Worm (Caenorhabditis elegans): ENCODE data around the gene coq-6.

The coq-6 gene

ce11 chrV:9339292-9339691 is 2.7 kb downstream of the coq-6 start:
- peak; percentile 42; the same call in 1 of the 2 replicates for TF ChIP-seq Y56A3A.18 (GFP tag; IDR thresholded peaks at IDR 0.05)
- peak; percentile 31; the same call in 1 of the 2 replicates for TF ChIP-seq rcor-1 (GFP tag; IDR thresholded peaks at IDR 0.05)
- TF ChIP-seq hmg-1.2 (GFP tag; IDR thresholded peaks at IDR 0.05), result peak; percentile 23; the same call in 1 of the 2 replicates
- 0 out of 2 replicates have a peak, but pooled peaks have one; percentile 46 for TF ChIP-seq pbrm-1 (GFP tag; IDR thresholded peaks at IDR 0.05)
- 0 out of 2 replicates have a peak, but pooled peaks have one; percentile 8 for TF ChIP-seq mcd-1 (GFP tag; IDR thresholded peaks at IDR 0.05)
- peak; percentile 24; the same call in 1 of the 2 replicates for TF ChIP-seq egl-44 (GFP tag; IDR thresholded peaks at IDR 0.05)
- TF ChIP-seq Y79H2A.3 (GFP tag; conservative IDR thresholded peaks at IDR 0.05), result 0 out of 2 replicates have a peak, but pooled peaks have one; percentile 36
- peak; percentile 54; the same call in 1 of the 2 replicates for TF ChIP-seq hsf-1 (GFP tag; IDR thresholded peaks at IDR 0.05)
- 0 out of 2 replicates have a peak, but pooled peaks have one; percentile 64 for TF ChIP-seq sea-2 (GFP tag; IDR thresholded peaks at IDR 0.05)
- TF ChIP-seq F37B4.10 (GFP tag; IDR thresholded peaks at IDR 0.05), result peak; percentile 89; the same call in 1 of the 2 replicates

ce11 chrV:9340318-9340717 is 3.8 kb downstream of the coq-6 start:
- TF ChIP-seq cebp-1 (GFP tag; IDR thresholded peaks at IDR 0.05), result peak; percentile 70
- TF ChIP-seq cebp-1 (tag; optimal IDR thresholded peaks at IDR 0.05), result peak; percentile 62
- TF ChIP-seq sea-2 (GFP tag; IDR thresholded peaks at IDR 0.05), result peak; percentile 65; the same call in 1 of the 2 replicates
- TF ChIP-seq ztf-25 (GFP tag; IDR thresholded peaks at IDR 0.05), result peak; percentile 70; the same call in 1 of the 2 replicates
- peak; percentile 96 for TF ChIP-seq Y53G8AR.9 (GFP tag; conservative IDR thresholded peaks at IDR 0.05)
- TF ChIP-seq nhr-27 (tag; optimal IDR thresholded peaks at IDR 0.05), result no peak
- TF ChIP-seq rec-8 (tag; optimal IDR thresholded peaks at IDR 0.05), result no peak
- no peak for TF ChIP-seq ets-4 (GFP tag; optimal IDR thresholded peaks at IDR 0.05)
- no peak for TF ChIP-seq attf-5 (GFP tag; optimal IDR thresholded peaks at IDR 0.05)
- peak; percentile 58; the same call in 1 of the 2 replicates for TF ChIP-seq dox-1 (GFP tag; IDR thresholded peaks at IDR 0.05)
- 0 out of 2 replicates have a peak, but pooled peaks have one; percentile 42 for TF ChIP-seq attf-6 (GFP tag; IDR thresholded peaks at IDR 0.05)
- no peak for TF ChIP-seq dpl-1 (GFP tag; optimal IDR thresholded peaks at IDR 0.05)
- TF ChIP-seq athp-1 (tag; optimal IDR thresholded peaks at IDR 0.05), result no peak
- no peak for TF ChIP-seq hrde-1 (tag; optimal IDR thresholded peaks at IDR 0.05; ENCODE audit: borderline replicate concordance)
- no peak for TF ChIP-seq egrh-3 (GFP tag; IDR thresholded peaks at IDR 0.05)
- no peak for TF ChIP-seq lag-1 (GFP tag; IDR thresholded peaks at IDR 0.05)
- TF ChIP-seq nhr-80 (tag; optimal IDR thresholded peaks at IDR 0.05), result no peak
- 0 out of 2 replicates have a peak, but pooled peaks have one; percentile 11 for TF ChIP-seq aptf-3 (GFP tag; IDR thresholded peaks at IDR 0.05)
- TF ChIP-seq ama-1 (optimal IDR thresholded peaks at IDR 0.05), result no peak
- TF ChIP-seq ama-1 (GFP tag; optimal IDR thresholded peaks at IDR 0.05), result no peak
- no peak for TF ChIP-seq F57C9.4 (tag; optimal IDR thresholded peaks at IDR 0.05)
- no peak for TF ChIP-seq F55B11.4 (tag; optimal IDR thresholded peaks at IDR 0.05; ENCODE audit: borderline replicate concordance, insufficient read depth)
- no peak for TF ChIP-seq snpc-3.4 (tag; optimal IDR thresholded peaks at IDR 0.05)
- TF ChIP-seq lin-54 (GFP tag; optimal IDR thresholded peaks at IDR 0.05), result no peak
- no peak for TF ChIP-seq T07F8.4 (tag; optimal IDR thresholded peaks at IDR 0.05)
- TF ChIP-seq unc-130 (GFP tag; optimal IDR thresholded peaks at IDR 0.05), result no peak
- TF ChIP-seq mxl-1 (tag; optimal IDR thresholded peaks at IDR 0.05), result peak; percentile 23
- no peak for TF ChIP-seq bed-2 (GFP tag; IDR thresholded peaks at IDR 0.05)
- no peak for TF ChIP-seq ztf-3 (GFP tag; optimal IDR thresholded peaks at IDR 0.05)
- no peak for TF ChIP-seq lsl-1 (GFP tag; optimal IDR thresholded peaks at IDR 0.05)
- TF ChIP-seq nhr-179 (tag; optimal IDR thresholded peaks at IDR 0.05), result no peak
- peak; percentile 52 for TF ChIP-seq ceh-79 (tag; optimal IDR thresholded peaks at IDR 0.05)
- TF ChIP-seq let-607 (tag; optimal IDR thresholded peaks at IDR 0.05), result no peak
- no peak for TF ChIP-seq F52B5.7 (tag; optimal IDR thresholded peaks at IDR 0.05)
- TF ChIP-seq ekl-4 (GFP tag; IDR thresholded peaks at IDR 0.05), result peak; percentile 75
- 0 out of 2 replicates have a peak, but pooled peaks have one; percentile 13 for TF ChIP-seq attf-3 (GFP tag; conservative IDR thresholded peaks at IDR 0.05)
- no peak for TF ChIP-seq efl-1 (GFP tag; optimal IDR thresholded peaks at IDR 0.05)
- peak; percentile 72; the same call in 1 of the 2 replicates for TF ChIP-seq egl-44 (GFP tag; IDR thresholded peaks at IDR 0.05)
- TF ChIP-seq ceh-40 (GFP tag; IDR thresholded peaks at IDR 0.05), result peak; percentile 75
